Fruit fly (Drosophila melanogaster): ENCODE data around the gene CG9536.

The CG9536 gene

DNA sequence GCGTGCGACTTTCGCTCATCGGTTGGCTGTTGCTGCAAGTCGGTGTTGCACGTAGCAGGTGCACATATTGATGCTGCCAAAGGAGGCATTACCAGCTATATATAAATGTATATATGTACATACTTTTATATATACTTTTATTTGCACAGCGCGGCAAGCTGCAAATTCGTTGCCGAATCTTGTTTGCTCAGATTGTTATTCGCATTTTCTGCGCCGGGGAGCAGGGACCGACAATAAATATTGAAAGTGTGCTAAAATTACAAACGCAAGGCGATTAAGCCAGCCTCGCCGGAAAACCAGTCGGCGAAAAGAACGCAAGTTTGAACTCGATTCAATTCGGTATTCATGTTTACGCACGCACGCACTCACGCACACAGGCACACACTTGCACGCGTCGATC lies 12.0 kb downstream of the CG9536 start:
- TF ChIP-seq h (optimal IDR thresholded peaks at IDR 0.05) (no peak), insv (optimal IDR thresholded peaks at IDR 0.05) (no peak), Sin3A (optimal IDR thresholded peaks at IDR 0.05) (no peak), psq (optimal IDR thresholded peaks at IDR 0.05) (no peak), ttk (optimal IDR thresholded peaks at IDR 0.05) (no peak), Myc (optimal IDR thresholded peaks at IDR 0.05) (no peak)

DNA sequence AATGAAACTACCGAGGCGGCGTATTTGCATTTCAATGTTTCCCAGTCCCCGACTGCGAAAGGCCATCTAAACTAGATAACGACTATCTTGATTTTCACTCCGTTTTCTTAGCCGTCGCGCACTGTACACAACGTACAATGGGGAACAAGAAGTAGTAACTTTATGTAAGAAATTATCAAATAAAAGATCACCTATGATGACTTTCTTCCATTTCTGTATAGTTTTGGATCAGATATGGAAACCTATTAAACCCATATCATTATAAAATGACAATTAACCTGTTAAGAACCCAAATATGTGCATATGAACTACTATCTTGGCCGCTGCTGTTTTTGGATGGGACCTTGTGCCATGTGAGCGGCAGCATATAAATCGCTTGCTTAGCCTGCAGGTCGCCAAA lies 12.5 kb downstream of the CG9536 start:
- no peak for TF ChIP-seq Sin3A (optimal IDR thresholded peaks at IDR 0.05)
- no peak for TF ChIP-seq h (optimal IDR thresholded peaks at IDR 0.05)
- TF ChIP-seq Myc (optimal IDR thresholded peaks at IDR 0.05), result no peak
- no peak for TF ChIP-seq psq (optimal IDR thresholded peaks at IDR 0.05)
- no peak for TF ChIP-seq ttk (optimal IDR thresholded peaks at IDR 0.05)
- no peak for TF ChIP-seq insv (optimal IDR thresholded peaks at IDR 0.05)

DNA sequence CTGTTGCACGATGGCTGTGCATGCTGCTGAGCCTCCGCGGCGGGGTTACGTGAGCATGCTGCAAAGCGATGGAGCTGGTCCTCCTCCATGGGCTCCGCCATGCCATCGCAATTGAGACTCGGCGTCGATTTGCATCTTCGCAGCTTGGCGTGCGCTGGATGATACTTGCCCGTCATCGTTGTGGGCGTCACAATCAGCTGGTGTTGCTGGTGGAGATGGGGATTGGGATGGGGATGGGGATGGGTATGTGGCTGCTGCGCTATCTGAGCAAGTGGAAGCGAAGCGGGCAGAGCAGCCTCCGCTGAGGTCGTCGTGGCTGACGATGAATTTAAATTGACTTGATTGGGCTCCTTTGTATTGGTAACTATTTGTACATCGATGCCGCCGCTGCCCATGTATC lies 13.4 kb downstream of the CG9536 start:
- TF ChIP-seq Sin3A (optimal IDR thresholded peaks at IDR 0.05) (no peak), Myc (optimal IDR thresholded peaks at IDR 0.05) (no peak), ttk (optimal IDR thresholded peaks at IDR 0.05) (no peak), insv (optimal IDR thresholded peaks at IDR 0.05) (no peak), psq (optimal IDR thresholded peaks at IDR 0.05) (no peak), h (optimal IDR thresholded peaks at IDR 0.05) (no peak)

DNA sequence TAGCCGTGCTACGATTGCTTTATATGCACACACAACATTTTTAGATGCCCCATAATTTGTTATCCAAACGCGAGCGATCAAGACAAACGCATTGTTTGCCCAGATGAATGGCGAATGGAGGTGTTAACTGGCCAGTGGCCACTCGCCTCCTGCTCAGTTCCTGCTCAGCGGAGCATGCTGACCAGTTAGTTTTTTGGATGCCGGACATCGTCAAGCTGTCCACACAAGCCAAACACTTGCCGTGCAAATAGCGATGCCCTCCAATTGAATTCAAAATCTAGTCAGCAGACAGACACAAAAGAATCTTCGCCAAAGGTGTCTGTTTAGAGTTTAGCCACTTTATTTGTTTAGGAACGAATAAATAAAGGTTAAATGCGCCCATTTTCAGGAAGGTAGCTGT lies 14.5 kb downstream of the CG9536 start:
- TF ChIP-seq Sin3A (optimal IDR thresholded peaks at IDR 0.05) (no peak), Myc (optimal IDR thresholded peaks at IDR 0.05) (no peak), h (optimal IDR thresholded peaks at IDR 0.05) (no peak), insv (optimal IDR thresholded peaks at IDR 0.05) (no peak), psq (optimal IDR thresholded peaks at IDR 0.05) (no peak), ttk (optimal IDR thresholded peaks at IDR 0.05) (no peak)

DNA sequence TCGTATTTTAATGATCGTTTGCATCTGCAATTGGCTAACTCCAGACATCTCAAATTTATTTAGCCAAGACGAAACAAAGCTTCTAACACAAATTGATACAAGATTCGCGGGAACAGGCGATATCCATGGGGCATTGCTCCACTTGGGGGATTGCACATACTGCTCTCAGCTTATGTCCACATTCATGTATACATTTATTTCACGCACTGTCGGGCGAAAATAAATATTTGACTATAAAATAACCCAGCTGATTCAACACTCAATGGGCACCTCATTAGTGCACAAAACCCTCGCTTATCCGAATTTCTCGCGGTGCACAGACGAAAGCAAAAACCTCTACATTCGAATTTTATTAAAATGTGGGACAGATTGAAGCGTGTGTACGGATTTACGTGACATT lies 15.3 kb downstream of the CG9536 start:
- no peak for TF ChIP-seq ttk (optimal IDR thresholded peaks at IDR 0.05)
- TF ChIP-seq insv (optimal IDR thresholded peaks at IDR 0.05), result no peak
- TF ChIP-seq h (optimal IDR thresholded peaks at IDR 0.05), result no peak

DNA sequence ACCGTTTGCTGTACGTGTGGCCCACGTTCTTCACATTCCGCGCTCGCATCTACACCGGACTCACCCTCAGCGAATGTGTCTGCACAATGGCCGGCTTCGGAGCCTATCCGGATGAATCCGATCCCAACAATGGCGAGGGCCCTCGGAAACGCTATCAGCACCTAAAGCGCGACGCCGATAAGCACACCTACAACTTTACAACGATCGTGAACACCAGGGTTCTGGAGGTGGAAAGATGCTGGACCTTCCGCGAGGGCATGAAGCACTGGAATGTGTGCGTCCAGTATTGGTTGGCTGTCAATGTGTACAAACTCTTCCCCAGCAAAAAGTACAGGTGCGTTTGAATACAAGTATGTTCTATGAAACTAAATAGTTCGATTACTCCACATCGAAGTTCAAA lies 19.2 kb downstream of the CG9536 start:
- TF ChIP-seq Sin3A (optimal IDR thresholded peaks at IDR 0.05) (no peak), Myc (optimal IDR thresholded peaks at IDR 0.05) (no peak), insv (optimal IDR thresholded peaks at IDR 0.05) (no peak), psq (optimal IDR thresholded peaks at IDR 0.05) (no peak), ttk (optimal IDR thresholded peaks at IDR 0.05) (no peak), h (optimal IDR thresholded peaks at IDR 0.05) (no peak)

DNA sequence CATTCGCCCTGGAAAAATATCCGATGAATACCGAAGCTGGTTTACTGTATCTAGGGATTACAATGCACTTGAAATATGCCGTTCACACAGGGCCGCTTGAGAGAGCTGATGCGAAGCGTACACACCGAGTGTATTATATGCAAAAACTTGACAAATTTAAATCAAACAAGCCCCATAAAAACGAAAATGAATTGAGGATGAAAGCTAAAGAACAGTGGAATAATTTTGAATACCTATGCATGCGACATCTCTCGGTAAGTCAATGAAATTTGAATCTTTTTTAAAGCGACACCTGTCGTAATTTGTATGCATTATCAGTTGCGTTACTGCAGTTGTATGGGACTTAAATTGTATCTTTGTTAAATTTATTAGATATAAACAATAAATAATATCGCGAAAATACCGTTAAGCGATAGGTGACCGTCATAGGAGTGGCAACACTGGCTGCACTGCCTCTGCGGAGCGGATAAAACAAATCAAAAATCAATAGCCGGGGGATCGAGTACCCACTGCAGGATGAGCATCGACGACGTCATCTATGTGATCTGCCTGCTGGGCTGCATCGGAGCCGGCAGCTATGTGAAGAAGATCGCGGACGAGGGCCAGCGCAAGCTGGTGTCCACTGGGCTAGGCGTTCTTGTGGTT lies 20.7 kb downstream of the CG9536 start, which contains the start of gene frj:
Gene frj, plus strand, starts transcription at position 98 of the 645 bp plus-strand sequence.
- TF ChIP-seq psq (optimal IDR thresholded peaks at IDR 0.05) (no peak), Sin3A (optimal IDR thresholded peaks at IDR 0.05) (no peak), Myc (optimal IDR thresholded peaks at IDR 0.05) (no peak), ttk (optimal IDR thresholded peaks at IDR 0.05) (no peak), h (optimal IDR thresholded peaks at IDR 0.05) (no peak), insv (optimal IDR thresholded peaks at IDR 0.05) (no peak)

DNA sequence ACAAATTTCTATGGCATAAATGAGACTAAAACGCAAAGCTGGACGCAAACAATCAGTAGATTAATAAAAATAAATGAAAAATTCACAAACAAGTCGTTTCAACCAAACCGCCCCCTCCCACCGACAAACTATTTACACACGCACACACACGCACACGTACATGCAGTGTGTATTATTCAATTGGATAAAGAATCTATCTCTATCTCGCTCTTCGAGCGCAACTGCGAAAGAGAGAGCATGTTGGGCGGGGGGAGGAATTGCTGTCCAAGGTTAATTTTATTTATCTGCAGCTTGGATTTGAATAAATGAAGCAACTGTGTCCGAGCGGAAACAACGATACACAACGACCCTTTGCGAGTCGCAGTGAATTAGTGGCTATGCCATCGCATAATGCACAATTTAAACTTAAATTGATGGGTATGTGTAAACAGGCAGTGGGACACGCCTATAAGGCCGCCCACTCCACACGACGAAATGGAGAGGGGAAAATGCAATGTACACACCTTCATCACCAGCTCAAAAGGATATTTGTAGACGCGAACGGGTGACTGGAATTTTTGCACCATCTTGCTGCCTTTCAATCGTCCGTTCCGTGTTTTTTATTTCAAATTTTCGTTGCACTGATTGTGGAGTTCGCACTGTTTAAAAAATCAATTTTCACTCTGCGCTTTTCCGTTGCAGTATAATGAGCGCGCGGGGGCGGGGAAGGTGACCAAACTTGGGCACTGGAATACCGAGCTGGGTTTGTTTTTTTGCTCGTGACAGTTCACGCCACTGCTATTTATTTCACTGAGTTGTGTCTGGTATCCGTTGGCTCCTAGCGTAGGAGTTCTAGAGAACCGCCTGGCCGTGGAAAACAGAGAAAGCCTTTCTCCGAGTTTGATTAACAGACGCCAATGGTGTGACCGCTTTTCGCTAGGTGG lies 21.5 kb downstream of the CG9536 start, which contains the start of gene retm:
Gene retm, minus strand, starts transcription at position 898 of the 923 bp plus-strand sequence.
- TF ChIP-seq Sin3A (optimal IDR thresholded peaks at IDR 0.05), result no peak
- no peak for TF ChIP-seq ttk (optimal IDR thresholded peaks at IDR 0.05)
- TF ChIP-seq Myc (optimal IDR thresholded peaks at IDR 0.05), result no peak
- no peak for TF ChIP-seq insv (optimal IDR thresholded peaks at IDR 0.05)
- TF ChIP-seq h (optimal IDR thresholded peaks at IDR 0.05), result no peak
- no peak for TF ChIP-seq psq (optimal IDR thresholded peaks at IDR 0.05)

DNA sequence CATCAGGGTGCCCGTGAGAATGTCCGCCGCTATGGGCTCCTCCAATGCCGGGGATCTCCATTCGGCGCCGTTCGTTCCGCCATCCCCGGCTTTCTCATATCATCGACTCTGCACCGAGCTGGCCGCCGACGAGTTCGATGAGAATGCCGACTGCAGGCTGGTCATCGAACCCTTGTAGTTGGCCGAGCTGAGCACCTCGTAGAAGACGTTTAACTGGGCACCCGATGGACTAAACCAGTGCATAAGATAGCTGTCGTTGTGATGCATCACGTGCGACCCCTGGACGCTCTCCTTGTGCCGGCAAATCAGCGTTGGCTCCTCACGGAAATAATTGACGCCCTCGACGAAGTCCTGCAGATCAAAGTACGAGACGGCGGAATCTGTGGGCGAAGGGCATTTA lies 27.0 kb downstream of the CG9536 start:
- TF ChIP-seq Sin3A (optimal IDR thresholded peaks at IDR 0.05) (no peak), insv (optimal IDR thresholded peaks at IDR 0.05) (no peak), Myc (optimal IDR thresholded peaks at IDR 0.05) (no peak), psq (optimal IDR thresholded peaks at IDR 0.05) (no peak), h (optimal IDR thresholded peaks at IDR 0.05) (no peak), ttk (optimal IDR thresholded peaks at IDR 0.05) (no peak)

DNA sequence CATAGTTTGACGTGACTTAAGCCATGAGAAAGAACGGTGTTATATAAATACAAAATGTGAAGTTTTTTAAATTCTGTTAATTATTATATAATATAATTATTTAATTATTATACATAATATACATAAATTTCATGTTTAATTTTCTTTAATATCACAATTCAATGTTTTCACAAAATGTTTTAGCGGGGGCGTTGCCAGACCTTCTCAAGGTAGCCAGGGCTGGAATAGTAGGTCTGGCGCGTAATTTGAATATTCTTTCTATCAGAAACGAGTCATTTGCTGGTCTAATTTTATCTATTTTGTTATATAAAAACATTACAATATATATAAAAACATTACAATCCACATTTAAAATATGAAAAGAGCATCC lies 28.5 kb downstream of the CG9536 start, which contains the start of gene Acox3:
Gene Acox3, minus strand, starts transcription at position 70 of the 370 bp plus-strand sequence.
- TF ChIP-seq Myc (optimal IDR thresholded peaks at IDR 0.05) (no peak), Sin3A (optimal IDR thresholded peaks at IDR 0.05) (no peak), ttk (optimal IDR thresholded peaks at IDR 0.05) (no peak), insv (optimal IDR thresholded peaks at IDR 0.05) (no peak), h (optimal IDR thresholded peaks at IDR 0.05) (no peak), psq (optimal IDR thresholded peaks at IDR 0.05) (no peak)

DNA sequence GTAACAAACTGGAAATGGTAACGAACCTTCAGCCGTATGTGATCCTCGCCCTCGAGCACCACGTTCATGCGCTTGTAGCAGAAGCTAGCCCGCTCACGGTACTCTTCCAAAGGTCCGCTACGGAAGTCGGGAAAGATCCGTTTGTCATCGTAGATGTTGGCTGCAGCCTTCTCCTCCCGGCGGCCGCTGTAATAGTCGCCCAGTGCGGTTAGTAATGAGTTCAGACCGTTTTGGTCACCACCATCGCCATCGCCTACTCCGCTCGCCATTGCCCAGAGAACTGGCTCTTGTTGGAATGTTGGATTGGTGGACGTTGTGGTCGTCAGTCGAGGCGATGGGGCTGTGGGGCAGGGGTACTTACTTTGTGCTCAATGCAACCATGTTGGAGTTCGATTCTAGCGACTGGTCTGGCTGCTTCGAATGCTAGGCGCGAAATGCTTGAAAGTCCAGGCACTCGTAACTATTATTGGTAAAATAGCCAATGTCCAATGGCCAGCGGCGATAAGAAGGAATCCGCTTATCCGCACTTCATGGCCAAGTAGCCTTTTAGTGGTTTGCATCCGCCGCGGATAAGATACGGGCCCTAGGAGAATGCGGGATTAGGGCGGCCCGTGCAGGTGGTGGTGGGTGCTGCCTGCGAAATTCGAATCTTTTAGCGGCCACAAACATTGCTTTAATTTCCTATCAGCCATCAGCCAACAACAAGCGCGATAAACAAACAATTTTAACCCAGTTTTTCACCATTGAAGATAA lies 29.0 kb downstream of the CG9536 start:
- TF ChIP-seq Sin3A (optimal IDR thresholded peaks at IDR 0.05), result no peak
- no peak for TF ChIP-seq psq (optimal IDR thresholded peaks at IDR 0.05)
- TF ChIP-seq insv (optimal IDR thresholded peaks at IDR 0.05), result no peak
- no peak for TF ChIP-seq h (optimal IDR thresholded peaks at IDR 0.05)
- TF ChIP-seq ttk (optimal IDR thresholded peaks at IDR 0.05), result no peak
- TF ChIP-seq Myc (optimal IDR thresholded peaks at IDR 0.05), result no peak

Measured in Kc167 (cell line).